Fruit fly (Drosophila melanogaster) whole organism, embryonic: ENCODE data around the gene Sil1.

Experiments used
- Atf3 ChIP-seq: fragments of 200-800 bp; sonication (Bioruptor generic); optimal IDR thresholded peaks from 3 replicates; lab custom pipeline; 2016; ENCODE audit warnings: missing biosample characterization, missing genetic modification characterization
- CG11085 ChIP-seq: fragments of 200-800 bp; sonication (Bioruptor generic); IDR thresholded peaks from 2 replicates; pipeline ENCODE4 v1.3.6; 2022; ENCODE audit warnings: missing biosample characterization, missing genetic modification characterization
- CG11398 ChIP-seq: fragments of 200-800 bp; sonication (Bioruptor generic); optimal IDR thresholded peaks from 2 replicates; lab custom pipeline; 2016; ENCODE audit warnings: missing biosample characterization, missing genetic modification characterization
- CG11456 ChIP-seq: fragments of 200-800 bp; sonication (Bioruptor generic); IDR thresholded peaks from 3 replicates; pipeline ENCODE4 v1.3.6; 2022; ENCODE audit warnings: missing biosample characterization, missing genetic modification characterization
- CG11696 ChIP-seq: fragments of 200-800 bp; sonication (Bioruptor generic); IDR thresholded peaks from 2 replicates; pipeline ENCODE4 v1.3.6; 2022; ENCODE audit warnings: missing biosample characterization, missing genetic modification characterization
- CG12769 ChIP-seq: fragments of 200-800 bp; sonication (Bioruptor generic); optimal IDR thresholded peaks from 2 replicates; lab custom pipeline; 2019; ENCODE audit warnings: missing biosample characterization, mild to moderate bottlenecking, missing genetic modification characterization, moderate library complexity
- CG16813 ChIP-seq: fragments of 200-800 bp; sonication (Bioruptor generic); IDR thresholded peaks from 3 replicates; pipeline ENCODE4 v1.3.6; 2022; ENCODE audit warnings: missing biosample characterization, missing genetic modification characterization; ENCODE audit not compliant: partially characterized antibody
- CG16863 ChIP-seq: fragments of 200-800 bp; sonication (Bioruptor generic); optimal IDR thresholded peaks from 3 replicates; lab custom pipeline; 2016; ENCODE audit warnings: missing biosample characterization, missing genetic modification characterization
- CG17359 ChIP-seq: fragments of 200-800 bp; sonication (Bioruptor generic); optimal IDR thresholded peaks from 3 replicates; lab custom pipeline; 2018; ENCODE audit warnings: missing biosample characterization, mild to moderate bottlenecking, missing genetic modification characterization, moderate library complexity
- CG17829 ChIP-seq: fragments of 200-800 bp; optimal IDR thresholded peaks from 2 replicates; lab custom pipeline; 2019; ENCODE audit warnings: missing biosample characterization, mild to moderate bottlenecking, missing genetic modification characterization, moderate library complexity
- CG1832 ChIP-seq: fragments of 200-800 bp; sonication (Bioruptor generic); optimal IDR thresholded peaks from 2 replicates; lab custom pipeline; 2017; ENCODE audit warnings: missing biosample characterization, mild to moderate bottlenecking, missing genetic modification characterization, inconsistent platforms
- CG2678 ChIP-seq: fragments of 200-800 bp; sonication (Bioruptor generic); optimal IDR thresholded peaks from 3 replicates; lab custom pipeline; 2019; ENCODE audit warnings: missing biosample characterization, mild to moderate bottlenecking, missing genetic modification characterization, moderate library complexity
- CG30403 ChIP-seq: fragments of 200-800 bp; sonication (Bioruptor generic); optimal IDR thresholded peaks from 3 replicates; lab custom pipeline; 2016; ENCODE audit warnings: missing biosample characterization, missing genetic modification characterization
- CG33557 ChIP-seq: fragments of 200-800 bp; sonication (Bioruptor generic); optimal IDR thresholded peaks from 2 replicates; lab custom pipeline; 2019; ENCODE audit warnings: missing biosample characterization, mild to moderate bottlenecking, missing genetic modification characterization, moderate library complexity
- CG4707 ChIP-seq: fragments of 200-800 bp; sonication (Bioruptor generic); optimal IDR thresholded peaks from 2 replicates; lab custom pipeline; 2018; ENCODE audit warnings: missing biosample characterization, mild to moderate bottlenecking, missing genetic modification characterization, moderate library complexity
- CG7271 ChIP-seq: fragments of 200-800 bp; sonication (Bioruptor generic); optimal IDR thresholded peaks from 2 replicates; lab custom pipeline; 2018; ENCODE audit warnings: missing biosample characterization, mild to moderate bottlenecking, missing genetic modification characterization, moderate library complexity
- CG7357 ChIP-seq: fragments of 200-800 bp; sonication (Bioruptor generic); IDR thresholded peaks from 3 replicates; pipeline ENCODE4 v1.3.6; 2022; ENCODE audit warnings: missing biosample characterization, missing genetic modification characterization
- CG7839 ChIP-seq: fragments of 200-800 bp; sonication (Bioruptor generic); optimal IDR thresholded peaks from 3 replicates; lab custom pipeline; 2018; ENCODE audit warnings: missing biosample characterization, mild to moderate bottlenecking, missing genetic modification characterization, moderate library complexity
- CG8944 ChIP-seq: fragments of 200-800 bp; sonication (Bioruptor generic); optimal IDR thresholded peaks from 3 replicates; lab custom pipeline; 2016; ENCODE audit warnings: missing biosample characterization, missing genetic modification characterization
- CoRest ChIP-seq: fragments of 200-800 bp; sonication (Bioruptor generic); optimal IDR thresholded peaks from 3 replicates; lab custom pipeline; 2018; ENCODE audit warnings: missing biosample characterization, mild to moderate bottlenecking, missing genetic modification characterization, moderate library complexity
- D19A ChIP-seq: fragments of 200-800 bp; optimal IDR thresholded peaks from 3 replicates; lab custom pipeline; 2019; ENCODE audit warnings: missing biosample characterization, mild to moderate bottlenecking, missing genetic modification characterization, moderate library complexity
- D19B ChIP-seq: fragments of 200-800 bp; sonication (Bioruptor generic); optimal IDR thresholded peaks from 2 replicates; lab custom pipeline; 2017; ENCODE audit warnings: missing biosample characterization, mild to moderate bottlenecking, missing genetic modification characterization
- Dfd ChIP-seq, 2 experiments: fragments of >200 bp; optimal IDR thresholded peaks; 2 replicates each; lab custom pipeline; 2017; ENCODE audit warnings: missing biosample characterization in 2 of 2, missing genetic modification characterization in 2 of 2
- GATAe ChIP-seq: fragments of 200-800 bp; sonication (Bioruptor generic); conservative IDR thresholded peaks from 2 replicates; pipeline ENCODE4 v1.3.6; 2022; ENCODE audit warnings: missing biosample characterization, missing genetic modification characterization
- H15 ChIP-seq: fragments of 200-800 bp; sonication (Bioruptor generic); IDR thresholded peaks from 3 replicates; pipeline ENCODE4 v1.3.6; 2022; ENCODE audit warnings: missing biosample characterization, missing genetic modification characterization
- H2.0 ChIP-seq: fragments of 200-800 bp; sonication (Bioruptor generic); IDR thresholded peaks from 2 replicates; pipeline ENCODE4 v1.3.6; 2022; ENCODE audit warnings: missing biosample characterization, missing genetic modification characterization
- HLHmδ ChIP-seq: fragments of 200-800 bp; sonication (Bioruptor generic); optimal IDR thresholded peaks from 2 replicates; lab custom pipeline; 2018; ENCODE audit warnings: missing biosample characterization, mild to moderate bottlenecking, missing genetic modification characterization, moderate library complexity
- Hr51 ChIP-seq, 2 experiments: fragments of 200-800 bp; sonication (Bioruptor generic); optimal IDR thresholded peaks; 2 replicates in 1 of 2; 3 replicates in 1 of 2; lab custom pipeline; 2016 to 2018; ENCODE audit warnings: missing biosample characterization in 2 of 2, missing genetic modification characterization in 2 of 2, mild to moderate bottlenecking in 1 of 2, moderate library complexity in 1 of 2
- Jarid2 ChIP-seq: fragments of 200-800 bp; sonication (Bioruptor generic); optimal IDR thresholded peaks from 3 replicates; lab custom pipeline; 2017; ENCODE audit warnings: mild to moderate bottlenecking, missing biosample characterization, missing genetic modification reagents, missing genetic modification characterization
- Kr ChIP-seq: fragments of 200-800 bp; sonication (Bioruptor generic); optimal IDR thresholded peaks from 2 replicates; lab custom pipeline; 2017; ENCODE audit warnings: missing biosample characterization, mild to moderate bottlenecking, missing genetic modification characterization
- Lhr ChIP-seq: fragments of 200-800 bp; sonication (Bioruptor generic); optimal IDR thresholded peaks from 3 replicates; lab custom pipeline; 2017; ENCODE audit warnings: mild to moderate bottlenecking, missing biosample characterization, missing genetic modification reagents, missing genetic modification characterization
- Max ChIP-seq: fragments of 200-800 bp; sonication (Bioruptor generic); optimal IDR thresholded peaks from 2 replicates; lab custom pipeline; 2016; ENCODE audit warnings: missing biosample characterization, mild to moderate bottlenecking, missing genetic modification characterization
- Nf-YA ChIP-seq: fragments of 200-800 bp; sonication (Bioruptor generic); IDR thresholded peaks from 2 replicates; pipeline ENCODE4 v1.3.6; 2022; ENCODE audit warnings: missing biosample characterization, missing genetic modification characterization
- Oaz ChIP-seq: fragments of 200-800 bp; sonication (Bioruptor generic); IDR thresholded peaks from 2 replicates; pipeline ENCODE4 v1.3.6; 2022; ENCODE audit warnings: missing biosample characterization, missing genetic modification characterization
- Poxn ChIP-seq: fragments of 200-800 bp; sonication (Bioruptor generic); IDR thresholded peaks from 2 replicates; pipeline ENCODE4 v1.3.6; 2022; ENCODE audit warnings: missing biosample characterization, missing genetic modification characterization
- amos ChIP-seq: fragments of 200-800 bp; sonication (Bioruptor generic); IDR thresholded peaks from 2 replicates; pipeline ENCODE4 v1.3.6; 2022; ENCODE audit warnings: missing biosample characterization, missing genetic modification characterization; ENCODE audit not compliant: partially characterized antibody
- az2 ChIP-seq: fragments of 200-800 bp; sonication (Bioruptor generic); optimal IDR thresholded peaks from 3 replicates; lab custom pipeline; 2016; ENCODE audit warnings: missing biosample characterization, missing genetic modification characterization
- bbx ChIP-seq: fragments of 200-800 bp; sonication (Bioruptor generic); IDR thresholded peaks from 2 replicates; pipeline ENCODE4 v1.3.6; 2022; ENCODE audit warnings: missing biosample characterization, missing genetic modification characterization; ENCODE audit not compliant: partially characterized antibody
- caup ChIP-seq: fragments of 200-800 bp; sonication (Bioruptor generic); optimal IDR thresholded peaks from 3 replicates; lab custom pipeline; 2017; ENCODE audit warnings: missing biosample characterization, mild to moderate bottlenecking, missing genetic modification characterization, moderate library complexity; ENCODE audit not compliant: severe bottlenecking
- dm ChIP-seq: fragments of 200-800 bp; sonication (Bioruptor generic); optimal IDR thresholded peaks from 3 replicates; lab custom pipeline; 2016; ENCODE audit warnings: missing biosample characterization, missing genetic modification characterization
- exex ChIP-seq: fragments of 200-800 bp; sonication (Bioruptor generic); optimal IDR thresholded peaks from 4 replicates; lab custom pipeline; 2018; ENCODE audit warnings: missing biosample characterization, mild to moderate bottlenecking, missing genetic modification characterization, moderate library complexity
- gsb-n ChIP-seq: fragments of 200-800 bp; sonication (Bioruptor generic); optimal IDR thresholded peaks from 3 replicates; lab custom pipeline; 2018; ENCODE audit warnings: missing biosample characterization, mild to moderate bottlenecking, missing genetic modification characterization
- jing ChIP-seq: fragments of 200-800 bp; sonication (Bioruptor generic); optimal IDR thresholded peaks from 2 replicates; lab custom pipeline; 2018; ENCODE audit warnings: missing biosample characterization, mild to moderate bottlenecking, missing genetic modification characterization
- kah ChIP-seq: fragments of 200-800 bp; sonication (Bioruptor generic); optimal IDR thresholded peaks from 2 replicates; lab custom pipeline; 2018; ENCODE audit warnings: missing biosample characterization, mild to moderate bottlenecking, missing genetic modification characterization
- row ChIP-seq: fragments of 200-800 bp; sonication (Bioruptor generic); IDR thresholded peaks from 3 replicates; pipeline ENCODE4 v1.3.6; 2022; ENCODE audit warnings: missing biosample characterization, missing genetic modification characterization
- sim ChIP-seq: fragments of 200-800 bp; sonication (Bioruptor generic); IDR thresholded peaks from 2 replicates; pipeline ENCODE4 v1.3.6; 2022; ENCODE audit warnings: missing biosample characterization, missing genetic modification characterization
- sisA ChIP-seq: fragments of 200-800 bp; sonication (Bioruptor generic); IDR thresholded peaks from 2 replicates; pipeline ENCODE4 v1.3.6; 2022; ENCODE audit warnings: missing biosample characterization, missing genetic modification characterization
- tup ChIP-seq: fragments of 200-800 bp; sonication (Bioruptor generic); optimal IDR thresholded peaks from 2 replicates; lab custom pipeline; 2016; ENCODE audit warnings: missing biosample characterization, mild to moderate bottlenecking, missing genetic modification characterization, moderate library complexity
- vvl ChIP-seq: fragments of 200-800 bp; sonication (Bioruptor generic); IDR thresholded peaks from 2 replicates; pipeline ENCODE4 v1.3.6; 2022; ENCODE audit warnings: missing biosample characterization, missing genetic modification characterization
- zen ChIP-seq: fragments of 200-800 bp; sonication (Bioruptor generic); optimal IDR thresholded peaks from 3 replicates; lab custom pipeline; 2018; ENCODE audit warnings: missing biosample characterization, mild to moderate bottlenecking, missing genetic modification characterization, moderate library complexity

Gene Sil1

DNA sequence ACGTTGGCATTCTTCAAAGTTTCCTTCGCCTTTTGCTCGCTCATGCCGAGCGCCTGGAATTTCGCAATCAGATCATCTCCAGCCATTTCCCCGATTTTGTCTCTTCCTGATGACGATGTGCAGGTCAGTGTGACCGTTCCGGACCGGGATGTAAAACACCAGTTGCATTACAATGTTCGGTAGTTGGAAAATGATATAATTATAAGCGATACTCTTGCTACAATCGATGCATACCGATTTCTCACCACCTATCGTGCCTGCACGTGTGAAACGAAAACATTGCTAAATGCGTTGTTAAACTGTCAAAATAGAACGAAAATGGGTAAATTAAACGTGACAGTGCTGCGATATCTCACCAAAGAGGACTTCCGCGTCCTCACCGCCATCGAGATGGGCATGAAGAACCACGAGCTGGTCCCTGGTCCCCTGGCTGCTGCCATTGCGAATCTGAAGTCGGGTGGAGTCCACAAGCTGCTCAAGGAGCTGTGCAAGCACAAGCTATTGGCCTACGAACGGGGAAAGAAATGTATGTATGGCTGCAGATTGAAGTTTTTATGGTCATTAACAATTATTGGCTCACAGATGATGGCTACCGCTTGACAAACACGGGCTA, 30.4 kb upstream of the Sil1 start, which contains the start of the genes GlnRS and RIOK2 (continued):
- TF ChIP-seq D19B (GFP tag; lab: Kevin White, UChicago) (no peak), sisA (no peak), CG8944 (GFP tag; lab: Kevin White, UChicago) (no peak), vvl (GFP tag; lab: Robert Waterston, UW) (peak; percentile 8; the same call in 1 of the 2 replicates), H2.0 (GFP tag; lab: Robert Waterston, UW) (no peak), CG30403 (GFP tag; lab: Kevin White, UChicago) (peak; percentile 6), CG12769 (tag; lab: Kevin White, UChicago) (no peak), CG11696 (GFP tag; lab: Robert Waterston, UW) (no peak), CG17829 (peak; percentile 59), kah (GFP tag; lab: Kevin White, UChicago) (peak; percentile 44), CG2678 (no peak), CG17359 (tag; lab: Kevin White, UChicago) (no peak), zen (tag; lab: Kevin White, UChicago) (peak; percentile 41), Poxn (no peak), CG16813 (GFP tag; lab: Robert Waterston, UW) (peak; percentile 94), dm (peak; percentile 99), Oaz (GFP tag; lab: Robert Waterston, UW) (no peak), GATAe (GFP tag; lab: Robert Waterston, UW) (no peak), caup (no peak), Lhr (GFP tag; lab: Kevin White, UChicago) (peak; percentile 64), CG11085 (GFP tag; lab: Robert Waterston, UW) (no peak), tup (no peak), CG4707 (GFP tag; lab: Kevin White, UChicago) (no peak), H15 (no peak), sim (GFP tag; lab: Robert Waterston, UW) (no peak), CG7839 (no peak), Kr (GFP tag; lab: Kevin White, UChicago) (no peak), az2 (GFP tag; lab: Kevin White, UChicago) (no peak), Max (GFP tag; lab: Kevin White, UChicago) (peak; percentile 97), Jarid2 (no peak), CoRest (tag; lab: Kevin White, UChicago) (no peak), Dfd (GFP tag; optimal IDR thresholded peaks at IDR 0.05; lab: Kevin White, UChicago) (peak in 1 of 2 experiments; percentile 79), CG11398 (no peak), HLHmδ (GFP tag; lab: Kevin White, UChicago) (no peak), bbx (GFP tag; lab: Robert Waterston, UW) (peak; percentile 96), CG11456 (GFP tag; lab: Robert Waterston, UW) (no peak), jing (GFP tag; lab: Kevin White, UChicago) (no peak), Hr51 (GFP tag; optimal IDR thresholded peaks at IDR 0.05; lab: Kevin White, UChicago) (no peak), exex (no peak), CG7357 (GFP tag; lab: Robert Waterston, UW) (peak; percentile 99), CG7271 (tag; lab: Kevin White, UChicago) (peak; percentile 39), row (GFP tag; lab: Robert Waterston, UW) (peak; percentile 74), gsb-n (tag; lab: Kevin White, UChicago) (no peak), Nf-YA (no peak), amos (peak; percentile 97), CG33557 (GFP tag; lab: Kevin White, UChicago) (no peak), Atf3 (GFP tag; lab: Kevin White, UChicago) (peak; percentile 5), CG1832 (GFP tag; lab: Kevin White, UChicago) (no peak), CG16863 (GFP tag; lab: Kevin White, UChicago) (no peak), D19A (no peak)
